Worm (Caenorhabditis elegans): Measurements from ENCODE around the gene dhs-25.

The dhs-25 gene

ce11 chrX:1521387-1521786, 35.1 kb downstream of the dhs-25 start, which contains the start of gene toca-1:
Gene toca-1, minus strand, starts transcription at chrX:1521487.
- TF ChIP-seq pqm-1 (tag; optimal IDR thresholded peaks at IDR 0.05) = no peak
- TF ChIP-seq sptf-1 (tag; optimal IDR thresholded peaks at IDR 0.05) = no peak
- no peak for TF ChIP-seq vab-15 (tag; optimal IDR thresholded peaks at IDR 0.05)
- no peak for TF ChIP-seq C04F5.9 (tag; optimal IDR thresholded peaks at IDR 0.05)
- TF ChIP-seq xbp-1 (tag; optimal IDR thresholded peaks at IDR 0.05) = no peak
- no peak for TF ChIP-seq ces-1 (GFP tag; optimal IDR thresholded peaks at IDR 0.05)
- TF ChIP-seq pax-3 (tag; optimal IDR thresholded peaks at IDR 0.05) = no peak
- no peak for TF ChIP-seq mab-9 (GFP tag; IDR thresholded peaks at IDR 0.05)
- no peak for TF ChIP-seq lin-35 (GFP tag; optimal IDR thresholded peaks at IDR 0.05)
- TF ChIP-seq nhr-76 (tag; optimal IDR thresholded peaks at IDR 0.05) = no peak
- no peak for TF ChIP-seq unc-130 (tag; optimal IDR thresholded peaks at IDR 0.05)
- TF ChIP-seq egl-27 (tag; optimal IDR thresholded peaks at IDR 0.05) = no peak
- no peak for TF ChIP-seq zip-4 (GFP tag; optimal IDR thresholded peaks at IDR 0.05)
- no peak for TF ChIP-seq pag-3 (tag; optimal IDR thresholded peaks at IDR 0.05; ENCODE audit: borderline replicate concordance, insufficient read depth)

- TF ChIP-seq fkh-10 (GFP tag; optimal IDR thresholded peaks at IDR 0.05) = no peak
- no peak for TF ChIP-seq mab-9 (GFP tag; IDR thresholded peaks at IDR 0.05)
- TF ChIP-seq elt-3 (tag; optimal IDR thresholded peaks at IDR 0.05) = no peak
- TF ChIP-seq ceh-90 (tag; optimal IDR thresholded peaks at IDR 0.05) = no peak
- no peak for TF ChIP-seq unc-86 (tag; optimal IDR thresholded peaks at IDR 0.05)
- no peak for TF ChIP-seq efl-3 (GFP tag; optimal IDR thresholded peaks at IDR 0.05)
- TF ChIP-seq hlh-17 (GFP tag; optimal IDR thresholded peaks at IDR 0.05; ENCODE audit: borderline replicate concordance) = no peak
- no peak for TF ChIP-seq nhr-77 (tag; optimal IDR thresholded peaks at IDR 0.05)
- TF ChIP-seq zip-4 (GFP tag; optimal IDR thresholded peaks at IDR 0.05) = no peak
- TF ChIP-seq hlh-4 (tag; optimal IDR thresholded peaks at IDR 0.05) = no peak
- TF ChIP-seq elt-2 (tag; optimal IDR thresholded peaks at IDR 0.05) = no peak
- peak; percentile 10 for TF ChIP-seq skn-1 (tag; optimal IDR thresholded peaks at IDR 0.05)
- TF ChIP-seq snu-23 (GFP tag; optimal IDR thresholded peaks at IDR 0.05) = peak; percentile 44
- no peak for TF ChIP-seq ztf-11 (tag; optimal IDR thresholded peaks at IDR 0.05)
- TF ChIP-seq nhr-28 (tag; optimal IDR thresholded peaks at IDR 0.05) = no peak
- no peak for TF ChIP-seq pag-3 (tag; optimal IDR thresholded peaks at IDR 0.05; ENCODE audit: borderline replicate concordance, insufficient read depth)
- no peak for TF ChIP-seq ceh-8 (GFP tag; optimal IDR thresholded peaks at IDR 0.05)
- no peak for TF ChIP-seq nhr-85 (tag)
- TF ChIP-seq sup-37 (GFP tag; optimal IDR thresholded peaks at IDR 0.05) = no peak
- no peak for TF ChIP-seq nhr-12 (tag; optimal IDR thresholded peaks at IDR 0.05)
- TF ChIP-seq pqm-1 (tag; optimal IDR thresholded peaks at IDR 0.05) = no peak
- no peak for TF ChIP-seq ama-1 (optimal IDR thresholded peaks at IDR 0.05)
- no peak for TF ChIP-seq zag-1 (tag; optimal IDR thresholded peaks at IDR 0.05)
- TF ChIP-seq efl-1 (optimal IDR thresholded peaks at IDR 0.05) = peak in 1 of 2 experiments; percentile 9
- TF ChIP-seq efl-1 (GFP tag; optimal IDR thresholded peaks at IDR 0.05 in 1 of 2) = no peak
- TF ChIP-seq aly-2 (tag; optimal IDR thresholded peaks at IDR 0.05) = no peak
- no peak for TF ChIP-seq egl-27 (tag; optimal IDR thresholded peaks at IDR 0.05)
- TF ChIP-seq unc-30 (tag; optimal IDR thresholded peaks at IDR 0.05) = no peak
- no peak for TF ChIP-seq vab-15 (tag; optimal IDR thresholded peaks at IDR 0.05)
- TF ChIP-seq fos-1 (tag; optimal IDR thresholded peaks at IDR 0.05) = no peak
- TF ChIP-seq egl-13 (tag; optimal IDR thresholded peaks at IDR 0.05) = no peak
- peak; percentile 24; the same call in 1 of the 2 replicates for TF ChIP-seq nhr-19 (GFP tag; conservative IDR thresholded peaks at IDR 0.05)
- peak; percentile 67 for TF ChIP-seq rnt-1 (tag; optimal IDR thresholded peaks at IDR 0.05)
- no peak for TF ChIP-seq lin-13 (GFP tag; optimal IDR thresholded peaks at IDR 0.05)
- TF ChIP-seq nhr-47 (tag; optimal IDR thresholded peaks at IDR 0.05) = no peak
- peak; percentile 4 for TF ChIP-seq swsn-7 (tag; optimal IDR thresholded peaks at IDR 0.05)
- no peak for TF ChIP-seq aha-1 (tag; optimal IDR thresholded peaks at IDR 0.05)
- TF ChIP-seq nhr-84 (tag; optimal IDR thresholded peaks at IDR 0.05) = no peak
- TF ChIP-seq lin-39 (tag; optimal IDR thresholded peaks at IDR 0.05) = no peak
- TF ChIP-seq sptf-1 (tag; optimal IDR thresholded peaks at IDR 0.05) = no peak
- peak; percentile 82 for TF ChIP-seq lin-14 (GFP tag; optimal IDR thresholded peaks at IDR 0.05)
- peak in 2 of 3 experiments; percentile 3 to 42 for TF ChIP-seq ceh-82 (tag; optimal IDR thresholded peaks at IDR 0.05)
- no peak for TF ChIP-seq jun-1 (tag; optimal IDR thresholded peaks at IDR 0.05)
- no peak for TF ChIP-seq fkh-4 (tag; optimal IDR thresholded peaks at IDR 0.05; ENCODE audit: borderline replicate concordance)
These were observed 35.7 kb downstream of the dhs-25 start for ce11 chrX:1522068-1522467.
